Fruit fly (Drosophila melanogaster): ENCODE data around the gene CG6959.

Gene CG6959

dm6 chr3R:11810831-11811484, 58.3 kb downstream of the CG6959 start:
- TF ChIP-seq CG32121 (GFP tag; IDR thresholded peaks at IDR 0.05), result no peak

DNA sequence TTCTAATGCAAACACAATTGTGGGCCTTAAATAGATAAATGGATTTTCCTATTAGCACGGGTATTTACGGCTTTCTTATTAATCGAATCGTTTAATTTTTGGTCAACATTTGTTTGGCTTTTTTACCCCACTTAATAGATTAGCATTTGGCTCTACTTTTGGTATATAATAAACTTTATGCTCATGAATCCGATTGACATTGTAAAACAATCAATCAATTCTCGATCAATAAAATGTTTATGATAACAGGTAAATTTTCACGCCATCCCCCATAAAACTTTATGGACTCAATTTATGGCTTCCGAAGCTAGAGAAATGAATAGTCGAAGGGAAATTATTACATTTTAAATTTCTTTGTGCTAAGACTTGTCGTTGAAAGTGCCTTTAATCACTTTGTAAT, 59.6 kb downstream of the CG6959 start:
- TF ChIP-seq CG8159 (tag; optimal IDR thresholded peaks at IDR 0.05) (no peak), CG10348 (GFP tag; IDR thresholded peaks at IDR 0.05) (no peak), Pif1A (GFP tag; optimal IDR thresholded peaks at IDR 0.05) (no peak), CG12605 (GFP tag; IDR thresholded peaks at IDR 0.05) (no peak), Snoo (tag; optimal IDR thresholded peaks at IDR 0.05) (no peak), CG9948 (tag; optimal IDR thresholded peaks at IDR 0.05) (no peak), CG14655 (GFP tag; optimal IDR thresholded peaks at IDR 0.05) (no peak), D1 (tag; optimal IDR thresholded peaks at IDR 0.05) (no peak), rn (GFP tag; IDR thresholded peaks at IDR 0.05) (no peak), EcR (GFP tag; optimal IDR thresholded peaks at IDR 0.05) (no peak), CG4496 (GFP tag; IDR thresholded peaks at IDR 0.05) (no peak), CG8301 (tag; optimal IDR thresholded peaks at IDR 0.05) (no peak), CG17806 (tag; optimal IDR thresholded peaks at IDR 0.05) (no peak)

DNA sequence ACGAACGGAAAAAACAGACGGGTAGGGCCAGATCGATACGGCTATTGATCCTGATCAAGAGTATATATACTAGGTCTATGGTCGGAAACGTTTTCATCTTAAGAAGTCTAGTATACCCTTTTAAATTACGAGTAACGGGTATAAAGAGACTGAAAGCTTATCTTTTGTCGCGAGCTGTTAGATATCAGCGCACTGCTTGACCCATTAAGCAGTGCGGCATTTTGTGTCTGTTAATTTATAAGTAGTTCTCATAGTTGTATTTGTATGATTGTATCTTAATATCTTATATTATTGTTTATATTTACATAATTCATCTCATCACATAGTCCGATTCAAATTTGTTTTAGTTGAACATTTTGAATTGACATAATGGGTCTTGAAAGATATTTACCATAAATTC, 61.6 kb downstream of the CG6959 start:
- TF ChIP-seq CG4496 (GFP tag; IDR thresholded peaks at IDR 0.05) (no peak), CG8301 (tag; optimal IDR thresholded peaks at IDR 0.05) (no peak), CG8159 (tag; optimal IDR thresholded peaks at IDR 0.05) (no peak), Snoo (tag; optimal IDR thresholded peaks at IDR 0.05) (no peak), CG10348 (GFP tag; IDR thresholded peaks at IDR 0.05) (no peak), Pif1B (GFP tag; optimal IDR thresholded peaks at IDR 0.05) (no peak), CG12605 (GFP tag; IDR thresholded peaks at IDR 0.05) (no peak), Ets98B (GFP tag; IDR thresholded peaks at IDR 0.05) (no peak), gl (tag; optimal IDR thresholded peaks at IDR 0.05) (no peak)

dm6 chr3R:11806753-11807152, 62.5 kb downstream of the CG6959 start:
- TF ChIP-seq D1 (tag; optimal IDR thresholded peaks at IDR 0.05) (no peak), CG10348 (GFP tag; IDR thresholded peaks at IDR 0.05) (no peak), CG12605 (GFP tag; IDR thresholded peaks at IDR 0.05) (peak; percentile 34; the same call in 1 of the 2 replicates), CG14655 (GFP tag; optimal IDR thresholded peaks at IDR 0.05) (peak; percentile 59), Ets98B (GFP tag; IDR thresholded peaks at IDR 0.05) (peak; percentile 56), Pif1B (GFP tag; optimal IDR thresholded peaks at IDR 0.05) (peak; percentile 17), CG13204 (GFP tag; optimal IDR thresholded peaks at IDR 0.05) (no peak), CG8301 (tag; optimal IDR thresholded peaks at IDR 0.05) (peak; percentile 49), CG15710 (tag; optimal IDR thresholded peaks at IDR 0.05) (peak; percentile 45), CG9948 (tag; optimal IDR thresholded peaks at IDR 0.05) (peak; percentile 43), CG17806 (tag; optimal IDR thresholded peaks at IDR 0.05) (peak; percentile 52), CG34367 (tag; optimal IDR thresholded peaks at IDR 0.05) (peak; percentile 42), fd96Ca (GFP tag; IDR thresholded peaks at IDR 0.05) (peak; percentile 66; the same call in 2 of the 3 replicates), Snoo (tag; optimal IDR thresholded peaks at IDR 0.05) (peak; percentile 23), gl (tag; optimal IDR thresholded peaks at IDR 0.05) (no peak), rn (GFP tag; IDR thresholded peaks at IDR 0.05) (no peak), CG4496 (GFP tag; IDR thresholded peaks at IDR 0.05) (peak; percentile 67), CG32121 (GFP tag; IDR thresholded peaks at IDR 0.05) (peak; percentile 31; the same call in 1 of the 2 replicates), Pif1A (GFP tag; optimal IDR thresholded peaks at IDR 0.05) (peak; percentile 72), EcR (GFP tag; optimal IDR thresholded peaks at IDR 0.05) (no peak), CG8159 (tag; optimal IDR thresholded peaks at IDR 0.05) (peak; percentile 57)

DNA sequence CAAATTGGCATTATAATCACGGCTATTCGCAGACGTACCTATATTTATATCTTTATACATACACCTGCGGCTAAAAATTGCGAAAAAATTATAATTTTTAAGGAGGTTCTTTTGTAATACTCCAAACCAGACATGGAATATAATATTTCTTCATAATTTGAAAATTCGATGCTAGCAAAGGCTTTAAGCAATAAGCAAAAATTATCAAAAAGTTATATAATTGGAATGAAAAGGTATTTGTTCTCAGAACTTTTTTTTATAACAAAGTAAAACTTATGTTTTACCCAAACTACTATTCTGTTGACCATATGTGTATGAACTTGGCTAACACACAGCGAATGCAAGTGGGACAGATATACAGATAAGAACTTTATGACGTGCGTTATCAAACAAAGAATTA, 63.7 kb downstream of the CG6959 start:
- TF ChIP-seq Snoo (tag; optimal IDR thresholded peaks at IDR 0.05), result peak; percentile 22
- TF ChIP-seq CG8301 (tag; optimal IDR thresholded peaks at IDR 0.05), result no peak

DNA sequence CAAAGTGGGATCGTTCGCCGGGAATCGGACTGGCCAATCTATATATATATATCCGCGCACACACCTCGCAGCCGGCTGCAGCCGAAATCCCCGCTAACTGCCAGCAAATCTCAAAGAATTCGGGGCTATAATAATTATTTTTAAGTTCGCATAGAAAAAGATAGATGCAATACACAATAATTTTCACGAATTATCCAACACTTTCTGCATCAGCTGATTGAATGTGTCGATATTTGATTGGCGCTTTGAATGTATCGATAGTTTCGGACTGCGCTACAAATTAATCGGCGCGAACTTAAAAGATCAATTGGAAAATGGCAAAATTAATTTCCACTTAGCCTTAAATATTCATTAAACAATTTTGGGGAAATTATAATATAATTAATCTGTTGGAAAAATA, 72.5 kb downstream of the CG6959 start, which contains the start of gene Sbf:
TSS of gene Sbf (minus strand) at position 169 of the 400 bp plus-strand sequence.
- TF ChIP-seq CG14655 (GFP tag; optimal IDR thresholded peaks at IDR 0.05) (no peak), CG13204 (GFP tag; optimal IDR thresholded peaks at IDR 0.05) (no peak), CG32121 (GFP tag; IDR thresholded peaks at IDR 0.05) (no peak), D1 (tag; optimal IDR thresholded peaks at IDR 0.05) (no peak), CG15710 (tag; optimal IDR thresholded peaks at IDR 0.05) (no peak), CG10348 (GFP tag; IDR thresholded peaks at IDR 0.05) (no peak), CG34367 (tag; optimal IDR thresholded peaks at IDR 0.05) (no peak), Pif1B (GFP tag; optimal IDR thresholded peaks at IDR 0.05) (no peak), Snoo (tag; optimal IDR thresholded peaks at IDR 0.05) (no peak), CG4496 (GFP tag; IDR thresholded peaks at IDR 0.05) (no peak), gl (tag; optimal IDR thresholded peaks at IDR 0.05) (no peak), Pif1A (GFP tag; optimal IDR thresholded peaks at IDR 0.05) (no peak), fd96Ca (GFP tag; IDR thresholded peaks at IDR 0.05) (no peak), CG8301 (tag; optimal IDR thresholded peaks at IDR 0.05) (no peak), EcR (GFP tag; optimal IDR thresholded peaks at IDR 0.05) (no peak), CG12605 (GFP tag; IDR thresholded peaks at IDR 0.05) (no peak)
